Worm (Caenorhabditis elegans) whole organism, late embryonic: ENCODE results near the gene npr-42.

Experiments
- C08G9.2 ChIP-seq: sonication (generic microtip); optimal IDR thresholded peaks from 2 replicates; lab custom pipeline; 2016; ENCODE audit warnings: mild to moderate bottlenecking, missing genetic modification characterization, moderate library complexity, missing compliant biosample characterization
- Y22D7AL.16 ChIP-seq: sonication (generic microtip); optimal IDR thresholded peaks from 2 replicates; lab custom pipeline; 2016; ENCODE audit warnings: missing genetic modification characterization, missing compliant biosample characterization
- ahr-1 ChIP-seq: sonication (generic microtip); optimal IDR thresholded peaks from 2 replicates; lab custom pipeline; 2016; ENCODE audit warnings: missing genetic modification characterization, missing compliant biosample characterization
- ceh-14 ChIP-seq: sonication (generic microtip); optimal IDR thresholded peaks from 2 replicates; lab custom pipeline; 2016; ENCODE audit warnings: missing genotype, missing genetic modification characterization, missing compliant biosample characterization
- ceh-18 ChIP-seq: sonication (generic microtip); optimal IDR thresholded peaks from 2 replicates; lab custom pipeline; 2016; ENCODE audit warnings: missing genetic modification characterization, missing compliant biosample characterization
- ceh-19 ChIP-seq: fragments of 200-800 bp; sonication (Bioruptor generic); optimal IDR thresholded peaks from 2 replicates; lab custom pipeline; 2018; ENCODE audit warnings: mild to moderate bottlenecking, missing genetic modification characterization, missing compliant biosample characterization
- ceh-2 ChIP-seq: sonication (generic microtip); optimal IDR thresholded peaks from 2 replicates; lab custom pipeline; 2016; ENCODE audit warnings: missing genotype, missing genetic modification characterization, missing compliant biosample characterization
- ceh-24 ChIP-seq: sonication (generic microtip); optimal IDR thresholded peaks from 2 replicates; lab custom pipeline; 2016; ENCODE audit warnings: mild to moderate bottlenecking, missing genetic modification characterization, missing compliant biosample characterization
- ceh-30 ChIP-seq: fragments of 150-350 bp; optimal IDR thresholded peaks from 2 replicates; lab custom pipeline; 2014; ENCODE audit warnings: missing biosample characterization, missing genetic modification characterization
- ceh-34 ChIP-seq: sonication (generic microtip); optimal IDR thresholded peaks from 2 replicates; lab custom pipeline; 2016; ENCODE audit warnings: mild to moderate bottlenecking, missing genetic modification characterization, missing compliant biosample characterization
- ceh-45 ChIP-seq: fragments of 200-800 bp; sonication (Bioruptor generic); IDR thresholded peaks from 2 replicates; pipeline ENCODE4 v1.3.6; 2022; ENCODE audit warnings: missing genetic modification reagents, missing genetic modification characterization, missing compliant biosample characterization
- ceh-6 ChIP-seq: fragments of 200-800 bp; sonication (Bioruptor generic); optimal IDR thresholded peaks from 2 replicates; lab custom pipeline; 2018; ENCODE audit warnings: mild to moderate bottlenecking, missing genetic modification characterization, missing compliant biosample characterization
- che-1 ChIP-seq: sonication (generic microtip); optimal IDR thresholded peaks from 2 replicates; lab custom pipeline; 2016; ENCODE audit warnings: mild to moderate bottlenecking, missing genetic modification characterization, missing compliant biosample characterization
- dve-1 ChIP-seq: sonication (generic microtip); optimal IDR thresholded peaks from 2 replicates; lab custom pipeline; 2017; ENCODE audit warnings: antibody characterized with exemption, mild to moderate bottlenecking, missing genetic modification characterization, missing compliant biosample characterization
- ets-4 ChIP-seq: sonication (generic microtip); optimal IDR thresholded peaks from 2 replicates; lab custom pipeline; 2016; ENCODE audit warnings: missing genetic modification characterization, missing compliant biosample characterization
- fax-1 ChIP-seq: sonication (generic microtip); optimal IDR thresholded peaks from 2 replicates; lab custom pipeline; 2016; ENCODE audit warnings: missing genotype, missing genetic modification characterization, missing compliant biosample characterization
- fkh-10 ChIP-seq: fragments of 150-350 bp; optimal IDR thresholded peaks from 2 replicates; lab custom pipeline; 2014; ENCODE audit warnings: missing biosample characterization, missing genetic modification reagents, missing genetic modification characterization
- fkh-6 ChIP-seq: sonication (generic microtip); optimal IDR thresholded peaks from 2 replicates; lab custom pipeline; 2016; ENCODE audit warnings: missing genetic modification characterization, missing compliant biosample characterization
- hlh-13 ChIP-seq: fragments of 200-800 bp; sonication (Bioruptor generic); optimal IDR thresholded peaks from 2 replicates; lab custom pipeline; 2018; ENCODE audit warnings: mild to moderate bottlenecking, missing genetic modification characterization, missing compliant biosample characterization
- hlh-6 ChIP-seq: sonication (generic microtip); optimal IDR thresholded peaks from 2 replicates; lab custom pipeline; 2016; ENCODE audit warnings: missing genotype, missing genetic modification characterization, missing compliant biosample characterization
- hlh-8 ChIP-seq: sonication (generic microtip); optimal IDR thresholded peaks from 2 replicates; lab custom pipeline; 2016; ENCODE audit warnings: missing genotype, missing genetic modification characterization, missing compliant biosample characterization
- nfya-1 ChIP-seq: sonication (generic microtip); optimal IDR thresholded peaks from 2 replicates; lab custom pipeline; 2017; ENCODE audit warnings: missing genetic modification characterization, mild to moderate bottlenecking, missing compliant biosample characterization, antibody characterized with exemption, moderate library complexity
- nhr-232 ChIP-seq: sonication (generic microtip); optimal IDR thresholded peaks from 2 replicates; lab custom pipeline; 2016; ENCODE audit warnings: missing genetic modification characterization, missing compliant biosample characterization
- npax-4 ChIP-seq: sonication (generic microtip); optimal IDR thresholded peaks from 2 replicates; lab custom pipeline; 2016; ENCODE audit warnings: missing genetic modification characterization, missing compliant biosample characterization
- pag-3 ChIP-seq: sonication (generic microtip); optimal IDR thresholded peaks from 2 replicates; lab custom pipeline; 2016; ENCODE audit warnings: missing compliant biosample characterization, missing genetic modification characterization, borderline replicate concordance
- pha-2 ChIP-seq: sonication (generic microtip); optimal IDR thresholded peaks from 2 replicates; lab custom pipeline; 2017; ENCODE audit warnings: mild to moderate bottlenecking, missing genetic modification characterization, missing compliant biosample characterization
- pqm-1 ChIP-seq: sonication (generic microtip); optimal IDR thresholded peaks from 2 replicates; lab custom pipeline; 2016; ENCODE audit warnings: missing genetic modification characterization, missing compliant biosample characterization
- pros-1 ChIP-seq: fragments of 150-350 bp; optimal IDR thresholded peaks from 2 replicates; lab custom pipeline; 2014; ENCODE audit warnings: missing biosample characterization, missing genetic modification reagents, missing genetic modification characterization
- rnt-1 ChIP-seq: sonication (generic microtip); optimal IDR thresholded peaks from 2 replicates; lab custom pipeline; 2016; ENCODE audit warnings: missing genetic modification characterization, missing compliant biosample characterization
- sdc-2 ChIP-seq: sonication (generic microtip); optimal IDR thresholded peaks from 2 replicates; lab custom pipeline; 2016; ENCODE audit warnings: missing genotype, missing genetic modification characterization, missing compliant biosample characterization
- tbx-2 ChIP-seq: sonication (generic microtip); optimal IDR thresholded peaks from 2 replicates; lab custom pipeline; 2016; ENCODE audit warnings: missing genetic modification characterization, missing compliant biosample characterization
- ttx-3 ChIP-seq: sonication (generic microtip); optimal IDR thresholded peaks from 2 replicates; lab custom pipeline; 2016; ENCODE audit warnings: missing genetic modification reagents, missing genetic modification characterization, missing compliant biosample characterization
- unc-3 ChIP-seq, 2 experiments: fragments of 200-800 bp in 1 of 2; sonication (Bioruptor generic) in 1 of 2; sonication (generic microtip) in 1 of 2; conservative IDR thresholded peaks in 1 of 2; optimal IDR thresholded peaks in 1 of 2; 2 replicates each; pipeline versions ENCODE4 v1.3.6 to Lab custom; 2016 to 2022; ENCODE audit warnings: missing compliant biosample characterization in 2 of 2, missing genetic modification characterization in 2 of 2, missing genetic modification reagents in 1 of 2
- unc-55 ChIP-seq: sonication (generic microtip); optimal IDR thresholded peaks from 2 replicates; lab custom pipeline; 2017; ENCODE audit warnings: missing biosample characterization, missing genetic modification reagents, missing genetic modification characterization

The npr-42 gene

ce11 chrII:4306921-4307630, 31.1 kb downstream of the npr-42 start, which contains the start of gene Y52E8A.3:
TSS of gene Y52E8A.3 (minus strand) at chrII:4306971.
- TF ChIP-seq pag-3 (no peak), ceh-19 (GFP tag; lab: Kevin White, UChicago) (no peak), unc-3 (GFP tag; conservative IDR thresholded peaks at IDR 0.05; lab: Robert Waterston, UW) (no peak), unc-3 (tag; optimal IDR thresholded peaks at IDR 0.05; lab: Kevin White, UChicago) (no peak), dve-1 (tag; lab: Kevin White, UChicago) (no peak), Y22D7AL.16 (tag; lab: Kevin White, UChicago) (no peak), sdc-2 (tag; lab: Kevin White, UChicago) (no peak), hlh-6 (no peak), ttx-3 (no peak)

- TF ChIP-seq unc-55: peak; percentile 76
These were observed 33.1 kb downstream of the npr-42 start for ce11 chrII:4309112-4309511.

ce11 chrII:4312115-4312514, 36.1 kb downstream of the npr-42 start, which contains the start of gene plep-1:
TSS of gene plep-1 (minus strand) at chrII:4312215.
- peak; percentile 40 for TF ChIP-seq dve-1 (tag; lab: Kevin White, UChicago)
- TF ChIP-seq fkh-10 (GFP tag; lab: Kevin White, UChicago): no peak

- no peak for TF ChIP-seq nfya-1
- TF ChIP-seq, all 69 proteins: peak for 0
These were observed 40.0 kb downstream of the npr-42 start, which contains the start of gene srw-40 for ce11 chrII:4316011-4316410. TSS of gene srw-40 (minus strand) at chrII:4316111.

ce11 chrII:4319537-4320019, 43.6 kb downstream of the npr-42 start, which contains the start of gene Y52E8A.6:
TSS of gene Y52E8A.6 (minus strand) at chrII:4319969.
- TF ChIP-seq ceh-24 (tag; lab: Kevin White, UChicago): no peak
- no peak for TF ChIP-seq ttx-3
- no peak for TF ChIP-seq pqm-1
- no peak for TF ChIP-seq ceh-34 (tag; lab: Kevin White, UChicago)
- no peak for TF ChIP-seq nfya-1
- TF ChIP-seq fax-1: no peak
- no peak for TF ChIP-seq fkh-6 (tag; lab: Kevin White, UChicago)
- TF ChIP-seq ceh-6 (GFP tag; lab: Kevin White, UChicago): no peak
- TF ChIP-seq rnt-1: no peak
- TF ChIP-seq npax-4 (tag; lab: Kevin White, UChicago): no peak
- TF ChIP-seq hlh-8 (tag; lab: Kevin White, UChicago): no peak

ce11 chrII:4320455-4320854, 44.5 kb downstream of the npr-42 start, which contains the start of gene Y52E8A.2:
TSS of gene Y52E8A.2 (plus strand) at chrII:4320836.
- no peak for TF ChIP-seq ceh-45
- TF ChIP-seq ceh-14 (tag; lab: Kevin White, UChicago): no peak
- TF ChIP-seq ceh-2 (tag; lab: Kevin White, UChicago): no peak
- TF ChIP-seq nhr-232 (tag; lab: Kevin White, UChicago): no peak
- no peak for TF ChIP-seq ceh-18
- no peak for TF ChIP-seq C08G9.2 (tag; lab: Kevin White, UChicago)
- no peak for TF ChIP-seq nfya-1
- TF ChIP-seq ceh-30 (tag; lab: Kevin White, UChicago): no peak
- no peak for TF ChIP-seq pros-1 (tag; lab: Kevin White, UChicago)
- TF ChIP-seq hlh-13: no peak
- no peak for TF ChIP-seq pha-2 (tag; lab: Kevin White, UChicago)
- TF ChIP-seq ets-4 (tag; lab: Kevin White, UChicago): no peak
- no peak for TF ChIP-seq sdc-2 (tag; lab: Kevin White, UChicago)
- no peak for TF ChIP-seq che-1 (tag; lab: Kevin White, UChicago)
- TF ChIP-seq ahr-1 (tag; lab: Kevin White, UChicago): no peak
- no peak for TF ChIP-seq pag-3
- TF ChIP-seq tbx-2 (tag; lab: Kevin White, UChicago): no peak
- TF ChIP-seq unc-55: no peak
- no peak for TF ChIP-seq fkh-10 (GFP tag; lab: Kevin White, UChicago)
